Worm (Caenorhabditis elegans): Measurements from ENCODE around the gene grl-26.

grl-26 gene

DNA sequence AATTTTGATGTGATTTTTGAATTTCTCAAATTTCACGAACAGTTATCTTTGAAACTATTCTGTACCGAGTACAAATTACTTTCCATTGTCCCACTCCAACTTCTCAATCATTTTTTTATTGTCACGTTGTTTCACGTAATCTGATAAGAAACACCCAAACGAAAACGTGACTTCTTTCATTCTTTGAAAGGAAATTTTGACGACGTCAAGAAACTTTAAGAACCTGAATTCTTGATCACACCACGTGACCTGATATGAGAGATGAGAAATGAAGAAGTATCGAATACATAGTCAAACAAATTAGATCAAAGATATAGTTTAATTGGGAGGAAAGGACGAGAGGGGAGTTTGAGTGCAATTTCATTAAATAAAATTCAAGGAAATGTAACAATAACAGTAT lies 13.1 kb downstream of the grl-26 start:
- TF ChIP-seq tbx-9 (tag; optimal IDR thresholded peaks at IDR 0.05; ENCODE audit: borderline replicate concordance) (no peak), snpc-1.1 (tag; optimal IDR thresholded peaks at IDR 0.05; ENCODE audit: insufficient read depth) (no peak), C06A6.2 (GFP tag; conservative IDR thresholded peaks at IDR 0.05) (0 out of 2 replicates have a peak, but pooled peaks have one; percentile 18), ets-4 (GFP tag; optimal IDR thresholded peaks at IDR 0.05) (no peak), gei-17 (GFP tag; optimal IDR thresholded peaks at IDR 0.05) (no peak), nfyb-1 (GFP tag; IDR thresholded peaks at IDR 0.05) (0 out of 2 replicates have a peak, but pooled peaks have one; percentile 29), ztf-26 (tag; optimal IDR thresholded peaks at IDR 0.05) (peak; percentile 63), lin-40 (tag; optimal IDR thresholded peaks at IDR 0.05) (peak; percentile 32), ceh-79 (tag; optimal IDR thresholded peaks at IDR 0.05) (no peak), somi-1 (GFP tag; optimal IDR thresholded peaks at IDR 0.05) (peak; percentile 60)

DNA sequence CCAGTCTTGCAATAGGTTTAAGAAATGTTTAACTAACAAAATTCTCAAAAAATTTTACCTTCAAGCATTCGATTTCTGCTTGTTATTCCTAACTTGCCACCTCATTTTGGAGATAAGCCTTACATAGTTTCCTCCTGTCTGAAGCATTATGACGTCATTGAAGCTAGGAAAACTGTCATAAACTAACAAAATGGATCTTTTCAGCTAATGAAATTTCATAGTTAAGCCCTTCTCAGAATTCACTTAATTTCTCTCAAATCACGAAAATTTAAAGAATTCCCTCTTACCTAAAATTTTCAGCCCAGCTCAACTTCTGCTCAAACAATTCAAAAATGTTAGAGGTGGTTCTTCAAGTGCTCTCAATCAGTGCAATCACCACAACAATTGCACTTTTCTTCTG lies 15.4 kb downstream of the grl-26 start, which contains the start of gene swt-1:
Gene swt-1, plus strand, starts transcription at position 301 of the 400 bp plus-strand sequence.
- TF ChIP-seq pbrm-1 (GFP tag; IDR thresholded peaks at IDR 0.05) (no peak), gei-17 (GFP tag; optimal IDR thresholded peaks at IDR 0.05) (no peak), hrde-1 (tag; optimal IDR thresholded peaks at IDR 0.05; ENCODE audit: borderline replicate concordance) (no peak), rcor-1 (GFP tag; IDR thresholded peaks at IDR 0.05) (no peak), hmg-1.2 (GFP tag; IDR thresholded peaks at IDR 0.05) (no peak), D2030.7 (GFP tag; IDR thresholded peaks at IDR 0.05) (no peak), tbp1 (GFP tag; optimal IDR thresholded peaks at IDR 0.05) (no peak), ceh-58 (GFP tag; IDR thresholded peaks at IDR 0.05) (no peak), egl-44 (GFP tag; IDR thresholded peaks at IDR 0.05) (no peak), cebp-1 (GFP tag; IDR thresholded peaks at IDR 0.05) (no peak), cebp-1 (tag; optimal IDR thresholded peaks at IDR 0.05) (no peak), tbx-9 (tag; optimal IDR thresholded peaks at IDR 0.05; ENCODE audit: borderline replicate concordance) (no peak)

ce11 chrIV:306572-306971 lies 16.0 kb downstream of the grl-26 start:
- TF ChIP-seq hmg-1.2 (GFP tag; IDR thresholded peaks at IDR 0.05) (peak; percentile 72; the same call in 1 of the 2 replicates), atf-7 (tag; optimal IDR thresholded peaks at IDR 0.05) (no peak), nhr-90 (tag; optimal IDR thresholded peaks at IDR 0.05) (no peak), lin-40 (tag; optimal IDR thresholded peaks at IDR 0.05) (no peak), dpff-1 (tag; optimal IDR thresholded peaks at IDR 0.05) (no peak), lin-35 (GFP tag; optimal IDR thresholded peaks at IDR 0.05) (peak in 1 of 3 experiments; percentile 8), ztf-25 (GFP tag; IDR thresholded peaks at IDR 0.05) (0 out of 2 replicates have a peak, but pooled peaks have one; percentile 18), Y53F4B.3 (GFP tag; IDR thresholded peaks at IDR 0.05) (no peak), unc-62 (GFP tag; optimal IDR thresholded peaks at IDR 0.05) (no peak), pha-4 (tag; optimal IDR thresholded peaks at IDR 0.05) (no peak), attf-6 (GFP tag; IDR thresholded peaks at IDR 0.05) (no peak), C06A6.2 (GFP tag; conservative IDR thresholded peaks at IDR 0.05) (no peak; the same call in 1 of the 2 replicates), sdz-38 (tag; optimal IDR thresholded peaks at IDR 0.05) (no peak), snpc-1.1 (tag; optimal IDR thresholded peaks at IDR 0.05; ENCODE audit: insufficient read depth) (no peak), ceh-27 (GFP tag; optimal IDR thresholded peaks at IDR 0.05) (peak; percentile 15), hlh-12 (tag; optimal IDR thresholded peaks at IDR 0.05) (no peak)

- no peak for TF ChIP-seq attf-5 (GFP tag; optimal IDR thresholded peaks at IDR 0.05)
- TF ChIP-seq sptf-2 (GFP tag; optimal IDR thresholded peaks at IDR 0.05): no peak
- TF ChIP-seq F10E7.11 (tag; optimal IDR thresholded peaks at IDR 0.05): no peak
- TF ChIP-seq egrh-3 (GFP tag; IDR thresholded peaks at IDR 0.05): no peak
- no peak for TF ChIP-seq pha-4 (tag; optimal IDR thresholded peaks at IDR 0.05)
- no peak for TF ChIP-seq hlh-12 (tag; optimal IDR thresholded peaks at IDR 0.05)
- no peak for TF ChIP-seq attf-3 (GFP tag; conservative IDR thresholded peaks at IDR 0.05)
- TF ChIP-seq unc-130 (GFP tag; optimal IDR thresholded peaks at IDR 0.05): no peak
- TF ChIP-seq ztf-22 (GFP tag; optimal IDR thresholded peaks at IDR 0.05): no peak
- TF ChIP-seq nfya-2 (GFP tag; IDR thresholded peaks at IDR 0.05): no peak
- no peak for TF ChIP-seq tbx-9 (tag; optimal IDR thresholded peaks at IDR 0.05; ENCODE audit: borderline replicate concordance)
- no peak for TF ChIP-seq K11D2.4 (GFP tag; IDR thresholded peaks at IDR 0.05)
These were observed 17.5 kb downstream of the grl-26 start for ce11 chrIV:305101-305500.

All from whole organism, young adult.